Fruit fly (Drosophila melanogaster): ENCODE measurements around the gene CG16711.

- TF ChIP-seq psq (optimal IDR thresholded peaks at IDR 0.05) (no peak), Dll (optimal IDR thresholded peaks at IDR 0.05) (no peak)
Observed at dm6 chr3L:9717101-9717500, 13.0 kb downstream of the CG16711 start.

Data from whole organism.